Fruit fly (Drosophila melanogaster) whole organism, embryonic: ENCODE measurements around the gene CG8892.

ENCODE experiments used
- BEAF-32 ChIP-seq: fragments of 200-800 bp; sonication (Bioruptor generic); optimal IDR thresholded peaks from 3 replicates; lab custom pipeline; 2017; ENCODE audit warnings: missing biosample characterization, missing genetic modification characterization, mild to moderate bottlenecking, moderate library complexity, missing genetic modification reagents
- CG10366 ChIP-seq: fragments of 200-800 bp; sonication (Bioruptor generic); IDR thresholded peaks from 2 replicates; pipeline ENCODE4 v1.3.6; 2022; ENCODE audit warnings: missing biosample characterization, missing genetic modification characterization
- CG11456 ChIP-seq: fragments of 200-800 bp; sonication (Bioruptor generic); IDR thresholded peaks from 3 replicates; pipeline ENCODE4 v1.3.6; 2022; ENCODE audit warnings: missing biosample characterization, missing genetic modification characterization
- CG12104 ChIP-seq: fragments of 200-800 bp; sonication (Bioruptor generic); optimal IDR thresholded peaks from 3 replicates; lab custom pipeline; 2016; ENCODE audit warnings: missing biosample characterization, missing genetic modification characterization
- CG12769 ChIP-seq: fragments of 200-800 bp; sonication (Bioruptor generic); optimal IDR thresholded peaks from 2 replicates; lab custom pipeline; 2019; ENCODE audit warnings: missing biosample characterization, mild to moderate bottlenecking, missing genetic modification characterization, moderate library complexity
- CG13287 ChIP-seq: fragments of 200-800 bp; sonication (Bioruptor generic); IDR thresholded peaks from 2 replicates; pipeline ENCODE4 v1.3.6; 2022; ENCODE audit warnings: missing biosample characterization, missing genetic modification characterization; ENCODE audit not compliant: partially characterized antibody
- CG13624 ChIP-seq: fragments of 200-800 bp; sonication (Bioruptor generic); optimal IDR thresholded peaks from 2 replicates; lab custom pipeline; 2016; ENCODE audit warnings: missing biosample characterization, missing genetic modification characterization
- CG14014 ChIP-seq: fragments of 200-800 bp; sonication (Bioruptor generic); IDR thresholded peaks from 2 replicates; pipeline ENCODE4 v1.3.6; 2022; ENCODE audit warnings: missing biosample characterization, missing genetic modification characterization
- CG15514 ChIP-seq: fragments of 200-800 bp; sonication (Bioruptor generic); optimal IDR thresholded peaks from 3 replicates; lab custom pipeline; 2017; ENCODE audit warnings: missing biosample characterization, missing genetic modification characterization, mild to moderate bottlenecking, moderate library complexity, missing genetic modification reagents
- CG3281 ChIP-seq: fragments of 200-800 bp; sonication (Bioruptor generic); optimal IDR thresholded peaks from 3 replicates; lab custom pipeline; 2017; ENCODE audit warnings: missing biosample characterization, mild to moderate bottlenecking, missing genetic modification characterization
- CG34422 ChIP-seq: fragments of 200-800 bp; sonication (Bioruptor generic); IDR thresholded peaks from 3 replicates; pipeline ENCODE4 v1.3.6; 2022; ENCODE audit warnings: missing biosample characterization, missing genetic modification characterization
- CG3847 ChIP-seq: fragments of 200-800 bp; sonication (Bioruptor generic); IDR thresholded peaks from 2 replicates; pipeline ENCODE4 v1.3.6; 2022; ENCODE audit warnings: missing biosample characterization, missing genetic modification characterization
- CG3995 ChIP-seq: fragments of 200-800 bp; sonication (Bioruptor generic); optimal IDR thresholded peaks from 3 replicates; lab custom pipeline; 2016; ENCODE audit warnings: missing biosample characterization, missing genetic modification characterization
- CG4404 ChIP-seq: fragments of 200-800 bp; sonication (Bioruptor generic); IDR thresholded peaks from 2 replicates; pipeline ENCODE4 v1.3.6; 2022; ENCODE audit warnings: missing biosample characterization, missing genetic modification characterization
- CG4707 ChIP-seq: fragments of 200-800 bp; sonication (Bioruptor generic); optimal IDR thresholded peaks from 2 replicates; lab custom pipeline; 2018; ENCODE audit warnings: missing biosample characterization, mild to moderate bottlenecking, missing genetic modification characterization, moderate library complexity
- CG9932 ChIP-seq: fragments of 200-800 bp; sonication (Bioruptor generic); IDR thresholded peaks from 2 replicates; pipeline ENCODE4 v1.3.6; 2022; ENCODE audit warnings: missing biosample characterization, missing genetic modification characterization
- Camta ChIP-seq: fragments of 200-800 bp; sonication (Bioruptor generic); optimal IDR thresholded peaks from 2 replicates; lab custom pipeline; 2016; ENCODE audit warnings: missing biosample characterization, missing genetic modification characterization
- Dip2 ChIP-seq: fragments of 200-800 bp; sonication (Bioruptor generic); IDR thresholded peaks from 2 replicates; pipeline ENCODE4 v1.3.6; 2022; ENCODE audit warnings: missing biosample characterization, missing genetic modification characterization
- E2f2 ChIP-seq: fragments of 200-800 bp; sonication (Bioruptor generic); IDR thresholded peaks from 2 replicates; pipeline ENCODE4 v1.3.6; 2022; ENCODE audit warnings: missing biosample characterization, missing genetic modification characterization
- Ets65A ChIP-seq: fragments of 200-800 bp; sonication (Bioruptor generic); peaks from one replicate; lab custom pipeline; 2016; ENCODE audit warnings: missing biosample characterization, missing genetic modification characterization
- HmgZ ChIP-seq: fragments of 200-800 bp; sonication (Bioruptor generic); optimal IDR thresholded peaks from 2 replicates; lab custom pipeline; 2018; ENCODE audit warnings: missing biosample characterization, mild to moderate bottlenecking, missing genetic modification characterization
- Hr51 ChIP-seq, 2 experiments: fragments of 200-800 bp; sonication (Bioruptor generic); optimal IDR thresholded peaks; 2 replicates in 1 of 2; 3 replicates in 1 of 2; lab custom pipeline; 2016 to 2018; ENCODE audit warnings: missing biosample characterization in 2 of 2, missing genetic modification characterization in 2 of 2, mild to moderate bottlenecking in 1 of 2, moderate library complexity in 1 of 2
- MBD-R2 ChIP-seq: fragments of 200-800 bp; sonication (Bioruptor generic); IDR thresholded peaks from 2 replicates; pipeline ENCODE4 v1.3.6; 2022; ENCODE audit warnings: missing biosample characterization, missing genetic modification characterization
- MESR4 ChIP-seq: fragments of 200-800 bp; sonication (Bioruptor generic); optimal IDR thresholded peaks from 2 replicates; lab custom pipeline; 2018; ENCODE audit warnings: missing biosample characterization, mild to moderate bottlenecking, missing genetic modification characterization, moderate library complexity
- Med ChIP-seq: fragments of 200-800 bp; sonication (Bioruptor generic); peaks from one replicate; lab custom pipeline; 2016; ENCODE audit warnings: missing biosample characterization, missing genetic modification characterization, mild to moderate bottlenecking, inconsistent platforms, moderate library complexity
- Sry-β ChIP-seq: fragments of 200-800 bp; sonication (Bioruptor generic); optimal IDR thresholded peaks from 2 replicates; lab custom pipeline; 2018; ENCODE audit warnings: missing biosample characterization, mild to moderate bottlenecking, missing genetic modification characterization, moderate library complexity
- Xrp1 ChIP-seq: fragments of 200-800 bp; sonication (Bioruptor generic); IDR thresholded peaks from 2 replicates; pipeline ENCODE4 v1.3.6; 2022; ENCODE audit warnings: missing biosample characterization, missing genetic modification characterization
- az2 ChIP-seq: fragments of 200-800 bp; sonication (Bioruptor generic); optimal IDR thresholded peaks from 3 replicates; lab custom pipeline; 2016; ENCODE audit warnings: missing biosample characterization, missing genetic modification characterization
- chinmo ChIP-seq: fragments of 200-800 bp; sonication (Bioruptor generic); IDR thresholded peaks from 4 replicates; pipeline ENCODE4 v1.3.6; 2022; ENCODE audit warnings: missing biosample characterization, missing genetic modification characterization; ENCODE audit not compliant: partially characterized antibody
- ems ChIP-seq: fragments of 200-800 bp; sonication (Bioruptor generic); optimal IDR thresholded peaks from 3 replicates; lab custom pipeline; 2016; ENCODE audit warnings: missing biosample characterization, missing genetic modification characterization
- fru ChIP-seq: fragments of >200 bp; optimal IDR thresholded peaks from 2 replicates; lab custom pipeline; 2017
- jigr1 ChIP-seq: fragments of 200-800 bp; sonication (Bioruptor generic); IDR thresholded peaks from 3 replicates; pipeline ENCODE4 v1.3.6; 2022; ENCODE audit warnings: missing biosample characterization, missing genetic modification characterization
- kay ChIP-seq: fragments of 200-800 bp; sonication (Bioruptor generic); optimal IDR thresholded peaks from 2 replicates; lab custom pipeline; 2016; ENCODE audit warnings: missing biosample characterization, missing genetic modification characterization
- maf-S ChIP-seq: fragments of 200-800 bp; sonication (Bioruptor generic); optimal IDR thresholded peaks from 2 replicates; lab custom pipeline; 2016; ENCODE audit warnings: missing biosample characterization, missing genetic modification characterization
- mam ChIP-seq: fragments of 200-800 bp; sonication (Bioruptor generic); optimal IDR thresholded peaks from 3 replicates; lab custom pipeline; 2016; ENCODE audit warnings: missing biosample characterization, missing genetic modification characterization
- pan ChIP-seq, 4 experiments: fragments of >200 bp in 3 of 4; fragments of 200-800 bp in 1 of 4; sonication (Bioruptor generic) in 1 of 4; optimal IDR thresholded peaks in 3 of 4; IDR thresholded peaks in 1 of 4; 2 replicates each; pipeline versions ENCODE4 v1.3.6 to Lab custom; 2017 to 2022; ENCODE audit warnings: missing biosample characterization in 2 of 4, missing genetic modification characterization in 2 of 4, mixed read lengths in 1 of 4
- phol ChIP-seq: fragments of 200-800 bp; sonication (Bioruptor generic); optimal IDR thresholded peaks from 3 replicates; lab custom pipeline; 2018; ENCODE audit warnings: missing biosample characterization, mild to moderate bottlenecking, missing genetic modification characterization, moderate library complexity
- pzg ChIP-seq: fragments of 200-800 bp; sonication (Bioruptor generic); optimal IDR thresholded peaks from 3 replicates; lab custom pipeline; 2018; ENCODE audit warnings: missing biosample characterization, mild to moderate bottlenecking, missing genetic modification characterization, moderate library complexity
- row ChIP-seq: fragments of 200-800 bp; sonication (Bioruptor generic); IDR thresholded peaks from 3 replicates; pipeline ENCODE4 v1.3.6; 2022; ENCODE audit warnings: missing biosample characterization, missing genetic modification characterization
- sens ChIP-seq: fragments of 200-800 bp; sonication (Bioruptor generic); peaks from one replicate; lab custom pipeline; 2016; ENCODE audit warnings: missing biosample characterization, missing genetic modification characterization
- slbo ChIP-seq: fragments of 200-800 bp; sonication (Bioruptor generic); IDR thresholded peaks from 2 replicates; pipeline ENCODE4 v1.3.6; 2022; ENCODE audit warnings: missing biosample characterization, missing genetic modification characterization
- z ChIP-seq: fragments of 200-800 bp; sonication (Bioruptor generic); IDR thresholded peaks from 3 replicates; pipeline ENCODE4 v1.3.6; 2022; ENCODE audit warnings: missing biosample characterization, missing genetic modification characterization
- zfh1 ChIP-seq: fragments of 200-800 bp; sonication (Bioruptor generic); IDR thresholded peaks from 3 replicates; pipeline ENCODE4 v1.3.6; 2022; ENCODE audit warnings: missing biosample characterization, missing genetic modification characterization
- zfh2 ChIP-seq: fragments of 200-800 bp; sonication (Bioruptor generic); optimal IDR thresholded peaks from 2 replicates; lab custom pipeline; 2016; ENCODE audit warnings: missing biosample characterization, missing genetic modification characterization

CG8892 gene

DNA sequence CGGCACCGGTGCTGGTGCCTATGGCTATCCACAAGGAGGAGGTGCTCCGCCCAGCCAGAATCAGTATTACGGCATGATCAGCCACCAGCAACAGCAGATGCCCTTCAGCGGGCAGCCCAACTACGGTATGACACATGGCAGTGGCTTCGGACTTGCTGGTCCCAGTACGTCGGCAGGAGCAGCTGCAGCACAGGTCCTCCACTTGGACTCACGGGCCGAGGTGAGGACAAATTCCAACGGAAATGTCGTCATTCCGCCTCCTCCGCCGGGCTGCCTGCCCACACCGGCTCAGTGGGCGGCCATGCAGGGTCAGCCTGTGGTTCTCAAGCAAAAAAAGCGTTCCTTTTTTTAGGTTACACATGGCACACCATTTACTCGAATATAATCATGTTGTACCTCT lies 15.5 kb downstream of the CG8892 start:
- no peak for TF ChIP-seq CG4707 (GFP tag; lab: Kevin White, UChicago)
- TF ChIP-seq z (GFP tag; lab: Robert Waterston, UW), result 0 out of 3 replicates have a peak, but pooled peaks have one; percentile 57
- TF ChIP-seq Dip2 (GFP tag; lab: Robert Waterston, UW), result no peak
- peak; percentile 68 for TF ChIP-seq Med (GFP tag; lab: Kevin White, UChicago)
- no peak for TF ChIP-seq maf-S (GFP tag; lab: Kevin White, UChicago)

DNA sequence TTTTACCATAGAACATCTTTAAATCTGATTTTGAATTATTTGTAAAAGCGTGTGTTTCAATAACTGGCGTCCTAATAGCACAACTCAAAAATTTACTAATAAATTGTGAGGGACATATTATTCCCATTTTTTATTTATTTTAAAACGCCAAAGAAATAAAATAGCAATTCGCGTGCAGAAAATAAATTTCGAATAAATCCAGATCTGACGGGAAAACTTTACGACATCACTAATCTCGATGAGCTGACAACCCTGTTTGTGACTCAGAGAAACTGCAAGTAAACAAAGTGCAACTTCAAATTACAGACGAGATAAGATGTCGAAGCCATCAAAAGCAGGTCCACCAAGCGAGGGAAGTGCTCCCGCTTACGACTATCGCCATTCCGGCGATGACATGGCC lies 16.0 kb downstream of the CG8892 start, which contains the start of gene CG34125:
Gene CG34125 (plus strand): TSS at position 254 of the 400 bp plus-strand sequence.
- TF ChIP-seq Ets65A (GFP tag; lab: Kevin White, UChicago), result peak; percentile 82
- no peak for TF ChIP-seq sens
- no peak for TF ChIP-seq Hr51 (GFP tag; optimal IDR thresholded peaks at IDR 0.05; lab: Kevin White, UChicago)
- no peak for TF ChIP-seq fru (lab: Kevin White, UChicago)
- TF ChIP-seq MESR4 (GFP tag; lab: Kevin White, UChicago), result peak; percentile 13
- 0 out of 2 replicates have a peak, but pooled peaks have one; percentile 10 for TF ChIP-seq CG10366 (GFP tag; lab: Robert Waterston, UW)
- peak; percentile 20; the same call in 1 of the 3 replicates for TF ChIP-seq zfh1
- TF ChIP-seq CG3281 (GFP tag; lab: Kevin White, UChicago), result no peak
- TF ChIP-seq CG9932 (GFP tag; lab: Robert Waterston, UW), result peak; percentile 44; the same call in 1 of the 2 replicates
- TF ChIP-seq CG3995, result peak; percentile 53
- TF ChIP-seq CG13624 (GFP tag; lab: Kevin White, UChicago), result peak; percentile 5
- no peak for TF ChIP-seq CG12104 (GFP tag; lab: Kevin White, UChicago)
- peak; percentile 82 for TF ChIP-seq MBD-R2 (GFP tag; lab: Robert Waterston, UW)
- TF ChIP-seq CG12769, result no peak
- TF ChIP-seq pzg, result peak; percentile 33
- TF ChIP-seq CG34422 (GFP tag; lab: Robert Waterston, UW), result 0 out of 3 replicates have a peak, but pooled peaks have one; percentile 8
- peak; percentile 97 for TF ChIP-seq kay
- TF ChIP-seq Xrp1, result peak; percentile 34; the same call in 1 of the 2 replicates
- TF ChIP-seq CG15514 (GFP tag; lab: Kevin White, UChicago), result peak; percentile 81
- 0 out of 3 replicates have a peak, but pooled peaks have one; percentile 47 for TF ChIP-seq CG11456
- peak; percentile 14 for TF ChIP-seq mam (GFP tag; lab: Kevin White, UChicago)
- peak; percentile 6 for TF ChIP-seq az2
- TF ChIP-seq phol (tag; lab: Kevin White, UChicago), result peak; percentile 11
- no peak for TF ChIP-seq CG4404 (GFP tag; lab: Robert Waterston, UW)
- TF ChIP-seq chinmo (GFP tag; lab: Robert Waterston, UW), result peak; percentile 68; the same call in 1 of the 4 replicates
- no peak for TF ChIP-seq zfh2 (GFP tag; lab: Kevin White, UChicago)
- TF ChIP-seq Sry-β (GFP tag; lab: Kevin White, UChicago), result peak; percentile 91
- peak; percentile 26; the same call in 1 of the 2 replicates for TF ChIP-seq CG3847 (GFP tag; lab: Robert Waterston, UW)
- peak; percentile 13 for TF ChIP-seq HmgZ (tag; lab: Kevin White, UChicago)
- TF ChIP-seq BEAF-32 (GFP tag; lab: Kevin White, UChicago), result no peak
- TF ChIP-seq Camta (GFP tag; lab: Kevin White, UChicago), result peak; percentile 16
- no peak for TF ChIP-seq pan (optimal IDR thresholded peaks at IDR 0.05; lab: Kevin White, UChicago)
- peak in 1 of 2 experiments; percentile 32 for TF ChIP-seq pan (GFP tag; optimal IDR thresholded peaks at IDR 0.05 in 1 of 2, IDR thresholded peaks at IDR 0.05 in 1 of 2)
- TF ChIP-seq ems (GFP tag; lab: Kevin White, UChicago), result peak; percentile 10
- TF ChIP-seq E2f2 (GFP tag; lab: Robert Waterston, UW), result 0 out of 2 replicates have a peak, but pooled peaks have one; percentile 22
- 0 out of 2 replicates have a peak, but pooled peaks have one; percentile 11 for TF ChIP-seq CG14014
- TF ChIP-seq row (GFP tag; lab: Robert Waterston, UW), result peak; percentile 86
- peak; percentile 22; the same call in 1 of the 2 replicates for TF ChIP-seq CG13287 (GFP tag; lab: Robert Waterston, UW)
- TF ChIP-seq slbo (GFP tag; lab: Robert Waterston, UW), result peak; percentile 32; the same call in 1 of the 2 replicates
- peak; percentile 67 for TF ChIP-seq Med (GFP tag; lab: Kevin White, UChicago)
- TF ChIP-seq jigr1, result no peak
- TF ChIP-seq, all 482 proteins: peak for 30
